Worm (Caenorhabditis elegans) whole organism, mixed stage, embryonic: Measurements from ENCODE around the gene D1086.21.

Experiments
- elt-1 ChIP-seq: sonication (generic microtip); optimal IDR thresholded peaks from 2 replicates; lab custom pipeline; 2017; ENCODE audit warnings: missing genetic modification characterization, mild to moderate bottlenecking, missing compliant biosample characterization, antibody characterized with exemption, moderate library complexity, borderline replicate concordance; ENCODE audit not compliant: insufficient read depth
- elt-3 ChIP-seq: fragments of 150-350 bp; optimal IDR thresholded peaks from 2 replicates; lab custom pipeline; 2014; ENCODE audit warnings: missing biosample characterization, missing genetic modification characterization
- ham-2 ChIP-seq: fragments of 200-800 bp; sonication (Bioruptor generic); optimal IDR thresholded peaks from 2 replicates; lab custom pipeline; 2018; ENCODE audit warnings: mild to moderate bottlenecking, missing genetic modification characterization, missing compliant biosample characterization
- lsy-2 ChIP-seq: fragments of 150-350 bp; optimal IDR thresholded peaks from 2 replicates; lab custom pipeline; 2014; ENCODE audit warnings: missing biosample characterization, missing genetic modification characterization
- mab-5 ChIP-seq: fragments of 150-350 bp; optimal IDR thresholded peaks from 2 replicates; lab custom pipeline; 2014; ENCODE audit warnings: missing biosample characterization, missing genetic modification characterization
- nhr-28 ChIP-seq: fragments of 150-350 bp; optimal IDR thresholded peaks from 2 replicates; lab custom pipeline; 2014; ENCODE audit warnings: missing biosample characterization, missing genetic modification characterization
- pha-4 ChIP-seq: fragments of 150-350 bp; optimal IDR thresholded peaks from 2 replicates; lab custom pipeline; 2018; ENCODE audit warnings: missing biosample characterization, missing genetic modification reagents, missing genetic modification characterization
- unc-120 ChIP-seq: sonication (generic microtip); optimal IDR thresholded peaks from 2 replicates; lab custom pipeline; 2017; ENCODE audit warnings: missing genetic modification characterization, missing compliant biosample characterization; ENCODE audit not compliant: poor library complexity, severe bottlenecking
- unc-39 ChIP-seq: fragments of 150-350 bp; optimal IDR thresholded peaks from 2 replicates; lab custom pipeline; 2014; ENCODE audit warnings: missing biosample characterization, missing genetic modification characterization

DNA sequence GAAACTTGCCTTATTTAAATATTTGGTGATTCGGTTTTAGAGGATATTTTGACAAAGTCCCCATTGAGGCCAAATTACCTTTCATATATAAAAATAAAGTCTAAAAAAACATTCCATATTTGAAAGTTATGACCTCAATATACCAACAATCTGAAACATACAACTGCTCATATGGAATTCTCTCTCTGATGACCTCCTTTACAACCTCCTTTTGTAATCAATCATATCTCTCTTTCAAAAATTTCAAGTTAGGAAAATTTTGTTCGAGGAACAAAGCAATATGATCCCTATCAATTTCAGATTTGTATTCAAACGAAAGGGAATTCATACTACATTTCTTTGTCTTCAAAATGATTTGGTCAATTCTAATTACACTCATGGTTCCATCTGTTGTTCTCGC is 15.0 kb downstream of the D1086.21 start, which contains the start of gene D1086.6:
- no peak for TF ChIP-seq pha-4 (tag; lab: Kevin White, UChicago)
- no peak for TF ChIP-seq ham-2 (GFP tag; lab: Kevin White, UChicago)
- TF ChIP-seq unc-39 (tag; lab: Kevin White, UChicago) = no peak
- no peak for TF ChIP-seq nhr-28 (tag; lab: Kevin White, UChicago)
- no peak for TF ChIP-seq elt-1 (tag; lab: Kevin White, UChicago)
- no peak for TF ChIP-seq elt-3 (tag; lab: Kevin White, UChicago)
- TF ChIP-seq unc-120 = no peak
- TF ChIP-seq mab-5 (tag; lab: Kevin White, UChicago) = no peak
- TF ChIP-seq lsy-2 (tag; lab: Kevin White, UChicago) = no peak
